Fruit fly (Drosophila melanogaster) whole organism, embryonic: ENCODE measurements around the gene Traf4.

Experiments used
- Abd-B ChIP-seq: fragments of 200-800 bp; sonication (Bioruptor generic); optimal IDR thresholded peaks from 2 replicates; lab custom pipeline; 2018; ENCODE audit warnings: missing biosample characterization, mild to moderate bottlenecking, missing genetic modification characterization, moderate library complexity
- Atf-2 ChIP-seq: fragments of 200-800 bp; sonication (Bioruptor generic); optimal IDR thresholded peaks from 2 replicates; lab custom pipeline; 2016; ENCODE audit warnings: missing biosample characterization, missing genetic modification characterization
- CG11695 ChIP-seq: fragments of 200-800 bp; sonication (Bioruptor generic); IDR thresholded peaks from 3 replicates; pipeline ENCODE4 v1.3.6; 2022; ENCODE audit warnings: missing biosample characterization, missing genetic modification characterization
- CG14014 ChIP-seq: fragments of 200-800 bp; sonication (Bioruptor generic); IDR thresholded peaks from 2 replicates; pipeline ENCODE4 v1.3.6; 2022; ENCODE audit warnings: missing biosample characterization, missing genetic modification characterization
- CG14860 ChIP-seq: fragments of 200-800 bp; sonication (Bioruptor generic); IDR thresholded peaks from 3 replicates; pipeline ENCODE4 v1.3.6; 2022; ENCODE audit warnings: missing biosample characterization, missing genetic modification characterization; ENCODE audit not compliant: partially characterized antibody
- CG15479 ChIP-seq: fragments of 200-800 bp; sonication (Bioruptor generic); optimal IDR thresholded peaks from 3 replicates; lab custom pipeline; 2019; ENCODE audit warnings: missing biosample characterization, mild to moderate bottlenecking, missing genetic modification characterization, moderate library complexity
- CG15601 ChIP-seq: fragments of 200-800 bp; sonication (Bioruptor generic); optimal IDR thresholded peaks from 3 replicates; lab custom pipeline; 2019; ENCODE audit warnings: missing biosample characterization, mild to moderate bottlenecking, missing genetic modification characterization, moderate library complexity
- CG15696 ChIP-seq: fragments of 200-800 bp; sonication (Bioruptor generic); optimal IDR thresholded peaks from 2 replicates; lab custom pipeline; 2019; ENCODE audit warnings: missing biosample characterization, mild to moderate bottlenecking, missing genetic modification characterization, moderate library complexity
- CG2712 ChIP-seq: fragments of 200-800 bp; optimal IDR thresholded peaks from 3 replicates; lab custom pipeline; 2019; ENCODE audit warnings: missing biosample characterization, mild to moderate bottlenecking, missing genetic modification characterization, moderate library complexity
- CG3065 ChIP-seq: fragments of 200-800 bp; sonication (Bioruptor generic); optimal IDR thresholded peaks from 2 replicates; lab custom pipeline; 2016; ENCODE audit warnings: missing biosample characterization, missing genetic modification characterization
- CG31441 ChIP-seq: fragments of 200-800 bp; sonication (Bioruptor generic); IDR thresholded peaks from 2 replicates; pipeline ENCODE4 v1.3.6; 2022; ENCODE audit warnings: missing biosample characterization, missing genetic modification characterization
- CG32532 ChIP-seq: fragments of 200-800 bp; sonication (Bioruptor generic); IDR thresholded peaks from 2 replicates; pipeline ENCODE4 v1.3.6; 2022; ENCODE audit warnings: missing biosample characterization, missing genetic modification characterization
- CG5245 ChIP-seq: fragments of 200-800 bp; sonication (Bioruptor generic); optimal IDR thresholded peaks from 3 replicates; lab custom pipeline; 2016; ENCODE audit warnings: missing biosample characterization, missing genetic modification characterization
- CG5953 ChIP-seq: fragments of 200-800 bp; sonication (Bioruptor generic); IDR thresholded peaks from 2 replicates; pipeline ENCODE4 v1.3.6; 2022; ENCODE audit warnings: missing biosample characterization, missing genetic modification characterization
- CG8281 ChIP-seq: fragments of 200-800 bp; sonication (Bioruptor generic); optimal IDR thresholded peaks from 2 replicates; lab custom pipeline; 2018; ENCODE audit warnings: missing biosample characterization, mild to moderate bottlenecking, missing genetic modification characterization, moderate library complexity
- D ChIP-seq, 2 experiments: fragments of 200-800 bp in 1 of 2; fragments of >200 bp in 1 of 2; sonication (Bioruptor generic) in 1 of 2; optimal IDR thresholded peaks; 2 replicates in 1 of 2; 3 replicates in 1 of 2; lab custom pipeline; 2017; ENCODE audit warnings: mild to moderate bottlenecking in 1 of 2, missing biosample characterization in 1 of 2, missing genetic modification characterization in 1 of 2, missing genetic modification reagents in 1 of 2
- Ets65A ChIP-seq: fragments of 200-800 bp; sonication (Bioruptor generic); peaks from one replicate; lab custom pipeline; 2016; ENCODE audit warnings: missing biosample characterization, missing genetic modification characterization
- HLH3B ChIP-seq: fragments of 200-800 bp; sonication (Bioruptor generic); IDR thresholded peaks from 2 replicates; pipeline ENCODE4 v1.3.6; 2022; ENCODE audit warnings: missing biosample characterization, missing genetic modification characterization
- Hmr ChIP-seq: fragments of 200-800 bp; sonication (Bioruptor generic); optimal IDR thresholded peaks from 3 replicates; lab custom pipeline; 2017; ENCODE audit warnings: mild to moderate bottlenecking, missing biosample characterization, missing genetic modification reagents, missing genetic modification characterization
- Hr39 ChIP-seq: fragments of >200 bp; optimal IDR thresholded peaks from 2 replicates; lab custom pipeline; 2017
- Hr78 ChIP-seq, 2 experiments: fragments of 200-800 bp in 1 of 2; fragments of >200 bp in 1 of 2; sonication (Bioruptor generic) in 1 of 2; optimal IDR thresholded peaks; 2 replicates each; lab custom pipeline; 2017 to 2019; ENCODE audit warnings: missing biosample characterization in 2 of 2, missing genetic modification characterization in 2 of 2, mild to moderate bottlenecking in 1 of 2, moderate library complexity in 1 of 2
- Mes4 ChIP-seq: fragments of 200-800 bp; sonication (Bioruptor generic); optimal IDR thresholded peaks from 2 replicates; lab custom pipeline; 2016; ENCODE audit warnings: missing biosample characterization, missing genetic modification characterization
- NFAT ChIP-seq: fragments of 200-800 bp; sonication (Bioruptor generic); IDR thresholded peaks from 2 replicates; pipeline ENCODE4 v1.3.6; 2022; ENCODE audit warnings: missing biosample characterization, missing genetic modification characterization
- Trl ChIP-seq, 3 experiments: fragments of >200 bp in 2 of 3; fragments of 200-800 bp in 1 of 3; sonication (Bioruptor generic) in 1 of 3; optimal IDR thresholded peaks; 2 replicates in 1 of 3; 3 replicates in 2 of 3; lab custom pipeline; 2016 to 2017; ENCODE audit warnings: missing biosample characterization in 1 of 3, missing genetic modification characterization in 1 of 3
- aop ChIP-seq: fragments of 200-800 bp; sonication (Bioruptor generic); IDR thresholded peaks from 2 replicates; pipeline ENCODE4 v1.3.6; 2022; ENCODE audit warnings: missing biosample characterization, missing genetic modification characterization
- bsh ChIP-seq, 2 experiments: fragments of 200-800 bp; sonication (Bioruptor generic); optimal IDR thresholded peaks; 2 replicates each; lab custom pipeline; 2017 to 2018; ENCODE audit warnings: mild to moderate bottlenecking in 2 of 2, missing biosample characterization in 2 of 2, missing genetic modification characterization in 2 of 2, moderate library complexity in 1 of 2
- btn ChIP-seq: fragments of 200-800 bp; sonication (Bioruptor generic); optimal IDR thresholded peaks from 2 replicates; lab custom pipeline; 2016; ENCODE audit warnings: missing biosample characterization, missing genetic modification characterization
- crol ChIP-seq: fragments of 200-800 bp; sonication (Bioruptor generic); IDR thresholded peaks from 2 replicates; pipeline ENCODE4 v1.3.6; 2022; ENCODE audit warnings: missing biosample characterization, missing genetic modification characterization
- gfzf ChIP-seq: fragments of 200-800 bp; sonication (Bioruptor generic); optimal IDR thresholded peaks from 2 replicates; lab custom pipeline; 2016; ENCODE audit warnings: missing biosample characterization, mild to moderate bottlenecking, missing genetic modification characterization, moderate library complexity
- kah ChIP-seq: fragments of 200-800 bp; sonication (Bioruptor generic); optimal IDR thresholded peaks from 2 replicates; lab custom pipeline; 2018; ENCODE audit warnings: missing biosample characterization, mild to moderate bottlenecking, missing genetic modification characterization
- kni ChIP-seq: fragments of 200-800 bp; sonication (Bioruptor generic); optimal IDR thresholded peaks from 3 replicates; lab custom pipeline; 2017; ENCODE audit warnings: mild to moderate bottlenecking, missing biosample characterization, missing genetic modification reagents, missing genetic modification characterization
- lilli ChIP-seq: fragments of 200-800 bp; sonication (Bioruptor generic); optimal IDR thresholded peaks from 3 replicates; lab custom pipeline; 2016; ENCODE audit warnings: missing biosample characterization, missing genetic modification characterization
- nau ChIP-seq: fragments of 200-800 bp; sonication (Bioruptor generic); optimal IDR thresholded peaks from 3 replicates; lab custom pipeline; 2017; ENCODE audit warnings: missing biosample characterization, mild to moderate bottlenecking, missing genetic modification characterization, missing genetic modification reagents
- nerfin-1 ChIP-seq: fragments of 200-800 bp; sonication (Bioruptor generic); optimal IDR thresholded peaks from 3 replicates; lab custom pipeline; 2019; ENCODE audit warnings: missing biosample characterization, mild to moderate bottlenecking, missing genetic modification characterization, moderate library complexity
- nom ChIP-seq: fragments of 200-800 bp; sonication (Bioruptor generic); optimal IDR thresholded peaks from 2 replicates; lab custom pipeline; 2017; ENCODE audit warnings: missing biosample characterization, missing genetic modification characterization, mild to moderate bottlenecking, moderate library complexity, missing genetic modification reagents
- onecut ChIP-seq: fragments of 200-800 bp; sonication (Bioruptor generic); IDR thresholded peaks from 2 replicates; pipeline ENCODE4 v1.3.6; 2022; ENCODE audit warnings: missing biosample characterization, missing genetic modification characterization
- otp ChIP-seq: fragments of 200-800 bp; sonication (Bioruptor generic); IDR thresholded peaks from 3 replicates; pipeline ENCODE4, ENCODE4 v1.3.6; 2022; ENCODE audit warnings: missing biosample characterization, missing genetic modification characterization
- pros ChIP-seq: fragments of 200-800 bp; sonication (Bioruptor generic); optimal IDR thresholded peaks from 3 replicates; lab custom pipeline; 2019; ENCODE audit warnings: missing biosample characterization, mild to moderate bottlenecking, missing genetic modification characterization, moderate library complexity
- sc ChIP-seq, 3 experiments: fragments of >200 bp in 2 of 3; fragments of 200-800 bp in 1 of 3; sonication (Bioruptor generic) in 1 of 3; optimal IDR thresholded peaks; 2 replicates in 2 of 3; 3 replicates in 1 of 3; lab custom pipeline; 2017; ENCODE audit warnings: mild to moderate bottlenecking in 1 of 3, missing biosample characterization in 1 of 3, missing genetic modification characterization in 1 of 3, missing genetic modification reagents in 1 of 3
- shn ChIP-seq: fragments of 200-800 bp; sonication (Bioruptor generic); optimal IDR thresholded peaks from 3 replicates; lab custom pipeline; 2016; ENCODE audit warnings: missing biosample characterization, missing genetic modification characterization
- sob ChIP-seq: fragments of 200-800 bp; sonication (Bioruptor generic); IDR thresholded peaks from 2 replicates; pipeline ENCODE4 v1.3.6; 2022; ENCODE audit warnings: missing biosample characterization, missing genetic modification characterization
- unpg ChIP-seq: fragments of 200-800 bp; sonication (Bioruptor generic); optimal IDR thresholded peaks from 3 replicates; lab custom pipeline; 2018; ENCODE audit warnings: missing biosample characterization, mild to moderate bottlenecking, missing genetic modification characterization, moderate library complexity
- wdn ChIP-seq: fragments of 200-800 bp; sonication (Bioruptor generic); IDR thresholded peaks from 2 replicates; pipeline ENCODE4 v1.3.6; 2022; ENCODE audit warnings: missing biosample characterization, missing genetic modification characterization
- zen2 ChIP-seq: fragments of 200-800 bp; sonication (Bioruptor generic); IDR thresholded peaks from 3 replicates; pipeline ENCODE4 v1.3.6; 2022; ENCODE audit warnings: missing biosample characterization, missing genetic modification characterization; ENCODE audit not compliant: partially characterized antibody
- zfh1 ChIP-seq: fragments of 200-800 bp; sonication (Bioruptor generic); IDR thresholded peaks from 3 replicates; pipeline ENCODE4 v1.3.6; 2022; ENCODE audit warnings: missing biosample characterization, missing genetic modification characterization

Traf4 gene

DNA sequence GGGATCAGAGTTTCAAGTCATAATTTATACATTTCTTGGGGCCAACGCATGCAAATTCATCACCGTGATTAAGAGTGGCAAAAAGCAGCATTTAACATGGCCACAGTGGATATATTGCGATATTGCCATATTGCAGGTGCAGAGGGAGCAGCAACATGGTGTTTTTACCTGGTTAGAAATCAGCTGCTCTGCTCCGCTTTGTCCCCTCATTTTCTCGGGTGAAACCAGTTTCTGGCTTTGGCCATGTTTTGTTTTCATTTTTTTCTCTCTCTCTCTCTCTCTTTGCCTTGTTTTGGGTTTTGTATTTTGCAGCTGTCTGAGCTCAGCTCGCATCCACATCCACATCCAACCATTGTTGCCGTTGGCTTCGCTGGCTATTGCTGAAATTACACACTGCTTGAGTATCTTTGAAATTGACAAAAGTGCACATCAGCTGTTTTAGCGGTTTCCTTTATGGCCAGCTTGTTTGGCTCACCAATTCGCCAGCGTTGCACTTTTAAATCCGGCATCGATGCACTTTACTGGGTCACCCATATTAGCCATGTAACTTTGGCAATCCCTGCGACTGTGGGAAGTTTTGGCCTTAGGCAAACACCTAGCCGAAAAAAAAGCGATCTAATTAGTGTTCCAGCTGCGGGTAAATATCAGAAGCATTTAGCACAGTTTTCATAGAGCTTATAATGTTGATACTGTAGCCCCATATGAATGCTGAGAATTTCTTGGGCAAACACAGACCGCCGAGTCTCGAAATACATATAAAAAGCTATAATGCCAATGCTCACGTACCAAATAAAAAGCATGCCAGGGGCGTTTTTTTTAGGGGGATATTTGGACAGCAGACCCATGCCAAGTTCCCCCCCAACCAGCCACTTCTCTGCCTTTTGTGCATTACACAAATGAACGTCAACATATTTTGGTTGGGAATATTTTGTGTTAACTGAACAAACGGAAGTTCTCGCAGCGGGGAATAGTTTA, 13.6 kb downstream of the Traf4 start (continued):
- TF ChIP-seq D (optimal IDR thresholded peaks at IDR 0.05; lab: Kevin White, UChicago) (no peak), D (GFP tag; optimal IDR thresholded peaks at IDR 0.05; lab: Kevin White, UChicago) (peak; percentile 6), btn (GFP tag; lab: Kevin White, UChicago) (no peak), CG5953 (GFP tag; lab: Robert Waterston, UW) (peak; percentile 55; the same call in 1 of the 2 replicates), CG2712 (tag; lab: Kevin White, UChicago) (no peak), CG31441 (GFP tag; lab: Robert Waterston, UW) (0 out of 2 replicates have a peak, but pooled peaks have one; percentile 28), zfh1 (GFP tag; lab: Robert Waterston, UW) (0 out of 3 replicates have a peak, but pooled peaks have one; percentile 27), HLH3B (GFP tag; lab: Robert Waterston, UW) (0 out of 2 replicates have a peak, but pooled peaks have one; percentile 28), CG32532 (GFP tag; lab: Robert Waterston, UW) (0 out of 2 replicates have a peak, but pooled peaks have one; percentile 26), CG14014 (GFP tag; lab: Robert Waterston, UW) (0 out of 2 replicates have a peak, but pooled peaks have one; percentile 26), bsh (GFP tag; optimal IDR thresholded peaks at IDR 0.05; lab: Kevin White, UChicago) (peak in 1 of 2 experiments; percentile 33), CG8281 (peak; percentile 81), kni (GFP tag; lab: Kevin White, UChicago) (peak; percentile 43), unpg (GFP tag; lab: Kevin White, UChicago) (peak; percentile 12), Trl (optimal IDR thresholded peaks at IDR 0.05; lab: Kevin White, UChicago) (peak; percentile 31 to 40), Trl (GFP tag; optimal IDR thresholded peaks at IDR 0.05; lab: Kevin White, UChicago) (no peak), kah (GFP tag; lab: Kevin White, UChicago) (no peak), shn (no peak), sob (GFP tag; lab: Robert Waterston, UW) (peak; percentile 46), NFAT (GFP tag; lab: Robert Waterston, UW) (peak; percentile 22; the same call in 1 of the 2 replicates), pros (no peak), Ets65A (GFP tag; lab: Kevin White, UChicago) (peak; percentile 50), nau (GFP tag; lab: Kevin White, UChicago) (peak; percentile 12), nerfin-1 (tag; lab: Kevin White, UChicago) (peak; percentile 2), otp (peak; percentile 54; the same call in 1 of the 3 replicates), CG15601 (tag; lab: Kevin White, UChicago) (peak; percentile 23)

DNA sequence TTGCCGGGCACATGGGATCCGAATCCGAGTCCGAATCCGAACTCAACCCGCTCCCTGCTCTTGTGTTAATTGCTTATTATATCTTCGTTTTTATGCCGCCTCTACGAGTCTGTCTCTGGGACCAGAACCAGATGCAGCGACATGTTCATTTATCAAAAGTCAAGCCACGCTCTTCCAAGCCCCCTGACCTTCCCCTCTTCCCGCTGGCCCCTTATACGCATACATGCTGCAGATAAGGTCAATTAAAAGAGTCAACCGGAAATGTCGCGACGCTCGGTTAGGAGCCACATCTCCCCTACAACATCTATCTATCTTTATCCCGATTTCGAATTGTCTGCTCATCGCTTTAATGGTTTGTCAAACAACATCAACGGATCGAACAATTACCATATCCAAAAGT, 16.0 kb downstream of the Traf4 start:
- no peak for TF ChIP-seq Mes4 (GFP tag; lab: Kevin White, UChicago)
- TF ChIP-seq aop = 0 out of 2 replicates have a peak, but pooled peaks have one; percentile 45
- no peak for TF ChIP-seq Hr39 (lab: Kevin White, UChicago)
- no peak for TF ChIP-seq gfzf (GFP tag; lab: Kevin White, UChicago)
- TF ChIP-seq wdn = no peak
- peak; percentile 79 for TF ChIP-seq crol
- TF ChIP-seq sc (optimal IDR thresholded peaks at IDR 0.05; lab: Kevin White, UChicago) = no peak
- no peak for TF ChIP-seq sc (GFP tag; optimal IDR thresholded peaks at IDR 0.05; lab: Kevin White, UChicago)
- peak in 1 of 2 experiments; percentile 69 for TF ChIP-seq Hr78 (GFP tag; optimal IDR thresholded peaks at IDR 0.05; lab: Kevin White, UChicago)
- TF ChIP-seq nom = no peak
- TF ChIP-seq, all 482 proteins: peak for 3

DNA sequence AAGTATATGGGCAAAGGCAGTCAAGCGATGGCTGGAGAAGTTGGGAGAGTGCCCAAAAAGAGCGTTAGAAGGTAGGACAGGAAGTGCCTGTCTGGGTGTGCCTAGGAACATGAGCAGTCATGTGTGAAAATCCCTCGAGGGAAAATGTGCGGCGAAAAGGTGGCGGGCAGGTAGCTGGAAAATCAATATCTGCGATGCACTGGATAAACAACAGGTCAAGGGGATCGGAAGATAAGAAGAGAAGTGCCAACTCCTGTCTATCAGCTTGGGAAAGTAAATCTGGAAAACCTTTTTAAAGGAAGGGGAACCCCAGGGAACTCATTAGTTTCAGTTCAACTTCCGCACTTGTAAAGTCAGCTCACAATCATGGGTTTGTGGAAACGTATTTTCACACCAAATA, 16.7 kb downstream of the Traf4 start:
- peak; percentile 39; the same call in 1 of the 2 replicates for TF ChIP-seq onecut (GFP tag; lab: Robert Waterston, UW)
- TF ChIP-seq CG15696 (tag; lab: Kevin White, UChicago) = peak; percentile 46
- no peak for TF ChIP-seq Hmr (GFP tag; lab: Kevin White, UChicago)
- no peak for TF ChIP-seq CG5245 (GFP tag; lab: Kevin White, UChicago)
- no peak for TF ChIP-seq Atf-2 (GFP tag; lab: Kevin White, UChicago)
- TF ChIP-seq lilli (GFP tag; lab: Kevin White, UChicago) = no peak
- peak; percentile 12 for TF ChIP-seq kni (GFP tag; lab: Kevin White, UChicago)
- TF ChIP-seq zen2 = no peak
- no peak for TF ChIP-seq CG14860 (GFP tag; lab: Robert Waterston, UW)
- TF ChIP-seq CG3065 (GFP tag; lab: Kevin White, UChicago) = no peak
- peak; percentile 46 for TF ChIP-seq CG15479
- no peak for TF ChIP-seq Abd-B (GFP tag; lab: Kevin White, UChicago)
- no peak for TF ChIP-seq CG11695 (GFP tag; lab: Robert Waterston, UW)
